Fruit fly (Drosophila melanogaster) whole organism, embryonic: ENCODE measurements around the gene Lcp65Ac.

Experiments
- Bgb ChIP-seq: fragments of 200-800 bp; sonication (Bioruptor generic); IDR thresholded peaks from 2 replicates; pipeline ENCODE4 v1.3.6; 2022; ENCODE audit warnings: missing biosample characterization, missing genetic modification characterization; ENCODE audit not compliant: partially characterized antibody
- CG12104 ChIP-seq: fragments of 200-800 bp; sonication (Bioruptor generic); optimal IDR thresholded peaks from 3 replicates; lab custom pipeline; 2016; ENCODE audit warnings: missing biosample characterization, missing genetic modification characterization
- CG15011 ChIP-seq: fragments of 200-800 bp; sonication (Bioruptor generic); optimal IDR thresholded peaks from 3 replicates; lab custom pipeline; 2018; ENCODE audit warnings: missing biosample characterization, mild to moderate bottlenecking, missing genetic modification characterization
- CG16813 ChIP-seq: fragments of 200-800 bp; sonication (Bioruptor generic); IDR thresholded peaks from 3 replicates; pipeline ENCODE4 v1.3.6; 2022; ENCODE audit warnings: missing biosample characterization, missing genetic modification characterization; ENCODE audit not compliant: partially characterized antibody
- CG16863 ChIP-seq: fragments of 200-800 bp; sonication (Bioruptor generic); optimal IDR thresholded peaks from 3 replicates; lab custom pipeline; 2016; ENCODE audit warnings: missing biosample characterization, missing genetic modification characterization
- CG3065 ChIP-seq: fragments of 200-800 bp; sonication (Bioruptor generic); optimal IDR thresholded peaks from 2 replicates; lab custom pipeline; 2016; ENCODE audit warnings: missing biosample characterization, missing genetic modification characterization
- Mrtf ChIP-seq: fragments of 200-800 bp; sonication (Bioruptor generic); IDR thresholded peaks from 3 replicates; pipeline ENCODE4 v1.3.6; 2022; ENCODE audit warnings: missing biosample characterization, missing genetic modification characterization
- Nf-YB ChIP-seq: fragments of 200-800 bp; sonication (Bioruptor generic); optimal IDR thresholded peaks from 3 replicates; lab custom pipeline; 2019; ENCODE audit warnings: missing biosample characterization, mild to moderate bottlenecking, missing genetic modification characterization, moderate library complexity
- ara ChIP-seq: fragments of 200-800 bp; sonication (Bioruptor generic); IDR thresholded peaks from 2 replicates; pipeline ENCODE4 v1.3.6; 2022; ENCODE audit warnings: missing biosample characterization, missing genetic modification characterization
- pan ChIP-seq, 4 experiments: fragments of >200 bp in 3 of 4; fragments of 200-800 bp in 1 of 4; sonication (Bioruptor generic) in 1 of 4; optimal IDR thresholded peaks in 3 of 4; IDR thresholded peaks in 1 of 4; 2 replicates each; pipeline versions ENCODE4 v1.3.6 to Lab custom; 2017 to 2022; ENCODE audit warnings: missing biosample characterization in 2 of 4, missing genetic modification characterization in 2 of 4, mixed read lengths in 1 of 4
- pzg ChIP-seq: fragments of 200-800 bp; sonication (Bioruptor generic); optimal IDR thresholded peaks from 3 replicates; lab custom pipeline; 2018; ENCODE audit warnings: missing biosample characterization, mild to moderate bottlenecking, missing genetic modification characterization, moderate library complexity
- vnd ChIP-seq: fragments of 200-800 bp; sonication (Bioruptor generic); IDR thresholded peaks from 3 replicates; pipeline ENCODE4 v1.3.6; 2022; ENCODE audit warnings: missing biosample characterization, missing genetic modification characterization; ENCODE audit not compliant: partially characterized antibody

- TF ChIP-seq CG16813 (no peak), Bgb (GFP tag; lab: Robert Waterston, UW) (no peak), CG15011 (GFP tag; lab: Kevin White, UChicago) (no peak), Nf-YB (GFP tag; lab: Kevin White, UChicago) (no peak), pan (optimal IDR thresholded peaks at IDR 0.05; lab: Kevin White, UChicago) (no peak), pan (GFP tag; optimal IDR thresholded peaks at IDR 0.05 in 1 of 2, IDR thresholded peaks at IDR 0.05 in 1 of 2) (no peak), pzg (no peak), CG3065 (GFP tag; lab: Kevin White, UChicago) (no peak), ara (GFP tag; lab: Robert Waterston, UW) (no peak), CG12104 (GFP tag; lab: Kevin White, UChicago) (no peak), Mrtf (no peak), vnd (GFP tag; lab: Robert Waterston, UW) (no peak), CG16863 (GFP tag; lab: Kevin White, UChicago) (no peak)
These were observed 15.9 kb downstream of the Lcp65Ac start, which contains the start of gene Cpr65Az for dm6 chr3L:6160514-6160913.
